Worm (Caenorhabditis elegans): Measurements from ENCODE around the gene mrps-2.

DNA sequence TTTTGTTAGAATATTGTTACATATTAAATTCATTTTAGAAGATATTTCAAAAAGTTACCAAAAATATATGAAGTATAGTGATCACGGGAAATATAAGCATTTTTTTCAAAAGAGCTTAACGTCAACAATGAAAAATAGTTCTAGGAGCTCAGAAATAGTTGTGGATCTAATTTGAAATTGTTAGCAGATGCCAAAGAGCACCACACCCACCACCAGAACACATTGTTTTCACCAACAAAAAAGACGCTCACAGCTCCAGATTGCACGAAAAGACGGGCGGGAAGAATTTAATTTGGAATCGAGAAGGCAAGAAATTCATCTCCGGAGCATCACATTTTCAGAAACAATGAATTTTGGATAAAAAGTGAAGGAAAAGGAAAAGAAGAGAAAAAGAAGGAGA, 5.4 kb downstream of the mrps-2 start, which contains the start of gene gplb-1:
- no peak for TF ChIP-seq ama-1 (optimal IDR thresholded peaks at IDR 0.05)
- TF ChIP-seq hmbx-1 (tag; optimal IDR thresholded peaks at IDR 0.05) = no peak
- TF ChIP-seq aly-1 (tag; optimal IDR thresholded peaks at IDR 0.05) = no peak
- TF ChIP-seq flt-1 (GFP tag; IDR thresholded peaks at IDR 0.05) = no peak
- no peak for TF ChIP-seq scrt-1 (GFP tag; IDR thresholded peaks at IDR 0.05)
- TF ChIP-seq tbx-37 (GFP tag; conservative IDR thresholded peaks at IDR 0.05) = no peak
- no peak for TF ChIP-seq ceh-13 (GFP tag; optimal IDR thresholded peaks at IDR 0.05)
- no peak for TF ChIP-seq ets-7 (tag; optimal IDR thresholded peaks at IDR 0.05)
- TF ChIP-seq F13C5.2 (tag; optimal IDR thresholded peaks at IDR 0.05) = no peak
- TF ChIP-seq hnd-1 (tag; optimal IDR thresholded peaks at IDR 0.05) = no peak
- no peak for TF ChIP-seq pes-1 (GFP tag; IDR thresholded peaks at IDR 0.05)
- TF ChIP-seq B0310.2 (tag; optimal IDR thresholded peaks at IDR 0.05) = no peak
- no peak for TF ChIP-seq sea-1 (GFP tag; conservative IDR thresholded peaks at IDR 0.05)
